Worm (Caenorhabditis elegans) whole organism, L1 larva: ENCODE data around the gene R08C7.11.
A peak's percentile ranks its signal among the peaks of the same experiment; 100 is the strongest.

Source experiments
- C16A3.4 ChIP-seq: fragments of 150-350 bp; optimal IDR thresholded peaks from 2 replicates; lab custom pipeline; 2014; ENCODE audit warnings: missing biosample characterization, missing genetic modification characterization
- C34B4.2 ChIP-seq: sonication (generic microtip); optimal IDR thresholded peaks from 2 replicates; lab custom pipeline; 2017; ENCODE audit warnings: mild to moderate bottlenecking, missing genetic modification characterization, missing compliant biosample characterization
- F16B12.6 ChIP-seq: fragments of 150-350 bp; optimal IDR thresholded peaks from 2 replicates; lab custom pipeline; 2014; ENCODE audit warnings: missing biosample characterization, missing genetic modification characterization
- Y116A8C.19 ChIP-seq: sonication (generic microtip); optimal IDR thresholded peaks from 2 replicates; lab custom pipeline; 2016; ENCODE audit warnings: missing compliant biosample characterization, missing genetic modification characterization, borderline replicate concordance
- aha-1 ChIP-seq: fragments of 150-350 bp; optimal IDR thresholded peaks from 2 replicates; lab custom pipeline; 2014; ENCODE audit warnings: missing biosample characterization, missing genetic modification characterization
- alr-1 ChIP-seq: fragments of 200-800 bp; sonication (Bioruptor generic); optimal IDR thresholded peaks from 2 replicates; lab custom pipeline; 2018; ENCODE audit warnings: borderline replicate concordance, mild to moderate bottlenecking, missing genetic modification characterization, missing compliant biosample characterization
- ama-1 ChIP-seq: fragments of 150-350 bp; optimal IDR thresholded peaks from 2 replicates; lab custom pipeline; 2014
- blmp-1 ChIP-seq: fragments of 150-350 bp; optimal IDR thresholded peaks from 2 replicates; lab custom pipeline; 2014; ENCODE audit warnings: missing biosample characterization, missing genetic modification characterization
- ceh-8 ChIP-seq: fragments of 200-800 bp; sonication (Bioruptor generic); optimal IDR thresholded peaks from 2 replicates; lab custom pipeline; 2018; ENCODE audit warnings: mild to moderate bottlenecking, missing genetic modification characterization, moderate library complexity, missing compliant biosample characterization
- ceh-82 ChIP-seq, 3 experiments: fragments of 150-350 bp in 1 of 3; sonication (generic microtip) in 2 of 3; optimal IDR thresholded peaks; 2 replicates each; lab custom pipeline; 2014 to 2017; ENCODE audit warnings: missing biosample characterization in 3 of 3, missing genetic modification characterization in 3 of 3
- ceh-88 ChIP-seq: fragments of 200-800 bp; sonication (Bioruptor generic); IDR thresholded peaks from 2 replicates; pipeline ENCODE4 v1.3.6; 2022; ENCODE audit warnings: missing genetic modification characterization, missing compliant biosample characterization
- ces-1 ChIP-seq: fragments of 150-350 bp; optimal IDR thresholded peaks from 2 replicates; lab custom pipeline; 2014; ENCODE audit warnings: missing biosample characterization, missing genetic modification reagents, missing genetic modification characterization
- dpl-1 ChIP-seq, 3 experiments: fragments of 150-350 bp in 2 of 3; sonication (generic microtip) in 1 of 3; optimal IDR thresholded peaks; 2 replicates each; lab custom pipeline; 2014 to 2017; ENCODE audit warnings: missing biosample characterization in 3 of 3, missing genetic modification characterization in 3 of 3, missing genetic modification reagents in 3 of 3
- efl-3 ChIP-seq: fragments of 200-800 bp; sonication (Bioruptor generic); optimal IDR thresholded peaks from 2 replicates; lab custom pipeline; 2018; ENCODE audit warnings: mild to moderate bottlenecking, missing genetic modification characterization, missing compliant biosample characterization
- egl-27 ChIP-seq, 2 experiments: fragments of 150-350 bp in 1 of 2; sonication (generic microtip); optimal IDR thresholded peaks; 3 replicates each; lab custom pipeline; 2017 to 2018; ENCODE audit warnings: missing biosample characterization in 2 of 2, missing genetic modification characterization in 2 of 2, missing genetic modification reagents in 2 of 2
- elt-2 ChIP-seq: sonication (generic microtip); optimal IDR thresholded peaks from 2 replicates; lab custom pipeline; 2016; ENCODE audit warnings: missing genetic modification characterization, mild to moderate bottlenecking, inconsistent platforms, missing compliant biosample characterization, missing genetic modification reagents
- elt-3 ChIP-seq, 6 experiments: fragments of 150-350 bp in 1 of 6; sonication (generic microtip); optimal IDR thresholded peaks; 2 replicates each; lab custom pipeline; 2017 to 2018; ENCODE audit warnings: missing biosample characterization in 6 of 6, missing genetic modification characterization in 6 of 6, inconsistent platforms in 1 of 6
- fkh-10 ChIP-seq: sonication (generic microtip); optimal IDR thresholded peaks from 2 replicates; lab custom pipeline; 2017; ENCODE audit warnings: missing biosample characterization, missing genetic modification reagents, missing genetic modification characterization
- fkh-4 ChIP-seq: sonication (generic microtip); optimal IDR thresholded peaks from 2 replicates; lab custom pipeline; 2016; ENCODE audit warnings: missing compliant biosample characterization, missing genetic modification characterization, borderline replicate concordance
- fos-1 ChIP-seq: fragments of 150-350 bp; optimal IDR thresholded peaks from 2 replicates; lab custom pipeline; 2014; ENCODE audit warnings: missing biosample characterization, missing genetic modification characterization
- grh-1 ChIP-seq: fragments of 200-800 bp; sonication (Bioruptor generic); IDR thresholded peaks from 2 replicates; pipeline ENCODE4 v1.3.6; 2022; ENCODE audit warnings: missing genetic modification reagents, missing genetic modification characterization, missing compliant biosample characterization
- hlh-17 ChIP-seq: fragments of 200-800 bp; sonication (Bioruptor generic); optimal IDR thresholded peaks from 2 replicates; lab custom pipeline; 2018; ENCODE audit warnings: missing genetic modification characterization, mild to moderate bottlenecking, missing compliant biosample characterization, moderate library complexity, borderline replicate concordance
- irx-1 ChIP-seq: sonication (generic microtip); optimal IDR thresholded peaks from 2 replicates; lab custom pipeline; 2016; ENCODE audit warnings: missing genetic modification characterization, missing compliant biosample characterization
- jun-1 ChIP-seq: fragments of 150-350 bp; optimal IDR thresholded peaks from 2 replicates; lab custom pipeline; 2014; ENCODE audit warnings: missing biosample characterization, missing genetic modification reagents, missing genetic modification characterization
- lin-13 ChIP-seq: fragments of 150-350 bp; optimal IDR thresholded peaks from 2 replicates; lab custom pipeline; 2014; ENCODE audit warnings: missing biosample characterization, missing genetic modification reagents, missing genetic modification characterization
- lin-14 ChIP-seq: fragments of 200-800 bp; sonication (Bioruptor generic); optimal IDR thresholded peaks from 2 replicates; lab custom pipeline; 2018; ENCODE audit warnings: mild to moderate bottlenecking, missing genetic modification characterization, moderate library complexity, missing compliant biosample characterization
- lin-15B ChIP-seq: fragments of 150-350 bp; sonication (generic microtip); optimal IDR thresholded peaks from 3 replicates; lab custom pipeline; 2014; ENCODE audit warnings: missing biosample characterization, missing genetic modification characterization
- lin-35 ChIP-seq, 2 experiments: fragments of 150-350 bp; optimal IDR thresholded peaks; 2 replicates each; lab custom pipeline; 2014; ENCODE audit warnings: missing biosample characterization in 2 of 2, missing genetic modification characterization in 2 of 2, missing genetic modification reagents in 2 of 2
- lin-39 ChIP-seq: fragments of 150-350 bp; optimal IDR thresholded peaks from 2 replicates; lab custom pipeline; 2014; ENCODE audit warnings: missing biosample characterization, missing genetic modification reagents, missing genetic modification characterization
- lir-3 ChIP-seq: sonication (generic microtip); optimal IDR thresholded peaks from 2 replicates; lab custom pipeline; 2016; ENCODE audit warnings: mild to moderate bottlenecking, missing genetic modification characterization, moderate library complexity, missing compliant biosample characterization; ENCODE audit not compliant: poor library complexity
- lsy-2 ChIP-seq, 2 experiments: fragments of 150-350 bp; optimal IDR thresholded peaks; 2 replicates each; lab custom pipeline; 2014; ENCODE audit warnings: missing biosample characterization in 2 of 2, missing genetic modification characterization in 2 of 2
- mep-1 ChIP-seq: fragments of 150-350 bp; optimal IDR thresholded peaks from 2 replicates; lab custom pipeline; 2014; ENCODE audit warnings: missing biosample characterization, missing genetic modification characterization
- nhr-237 ChIP-seq: fragments of 150-350 bp; optimal IDR thresholded peaks from 2 replicates; lab custom pipeline; 2014; ENCODE audit warnings: missing biosample characterization, missing genetic modification characterization
- nhr-47 ChIP-seq: sonication (generic microtip); optimal IDR thresholded peaks from 2 replicates; lab custom pipeline; 2016; ENCODE audit warnings: mild to moderate bottlenecking, missing genetic modification characterization, moderate library complexity, missing compliant biosample characterization
- nhr-71 ChIP-seq: sonication (generic microtip); optimal IDR thresholded peaks from 2 replicates; lab custom pipeline; 2016; ENCODE audit warnings: mild to moderate bottlenecking, missing genetic modification characterization, moderate library complexity, missing compliant biosample characterization
- nhr-84 ChIP-seq: sonication (generic microtip); optimal IDR thresholded peaks from 2 replicates; lab custom pipeline; 2017; ENCODE audit warnings: missing biosample characterization, missing genetic modification characterization
- nhr-90 ChIP-seq: sonication (generic microtip); optimal IDR thresholded peaks from 2 replicates; lab custom pipeline; 2016; ENCODE audit warnings: mild to moderate bottlenecking, missing genetic modification characterization, missing compliant biosample characterization; ENCODE audit not compliant: poor library complexity
- rnt-1 ChIP-seq: sonication (generic microtip); optimal IDR thresholded peaks from 2 replicates; lab custom pipeline; 2016; ENCODE audit warnings: mild to moderate bottlenecking, missing genetic modification characterization, moderate library complexity, missing compliant biosample characterization
- skn-1 ChIP-seq: fragments of 150-350 bp; optimal IDR thresholded peaks from 2 replicates; lab custom pipeline; 2014; ENCODE audit warnings: missing biosample characterization, missing genetic modification characterization
- snpc-4 ChIP-seq: fragments of 150-350 bp; optimal IDR thresholded peaks from 2 replicates; lab custom pipeline; 2014; ENCODE audit warnings: missing biosample characterization, missing genetic modification characterization
- snu-23 ChIP-seq: sonication (generic microtip); optimal IDR thresholded peaks from 2 replicates; lab custom pipeline; 2016; ENCODE audit warnings: missing genetic modification characterization, missing compliant biosample characterization
- sox-4 ChIP-seq: sonication (generic microtip); optimal IDR thresholded peaks from 2 replicates; lab custom pipeline; 2016; ENCODE audit warnings: missing genetic modification characterization, missing compliant biosample characterization
- sptf-1 ChIP-seq: fragments of 150-350 bp; optimal IDR thresholded peaks from 2 replicates; lab custom pipeline; 2014; ENCODE audit warnings: missing biosample characterization, missing genetic modification characterization
- tbx-2 ChIP-seq: sonication (generic microtip); optimal IDR thresholded peaks from 2 replicates; lab custom pipeline; 2016; ENCODE audit warnings: missing genetic modification characterization, missing compliant biosample characterization
- tlp-1 ChIP-seq: fragments of 150-350 bp; optimal IDR thresholded peaks from 2 replicates; lab custom pipeline; 2014; ENCODE audit warnings: missing biosample characterization, missing genetic modification characterization
- unc-130 ChIP-seq: fragments of 150-350 bp; optimal IDR thresholded peaks from 2 replicates; lab custom pipeline; 2017; ENCODE audit warnings: missing biosample characterization, missing genetic modification characterization, inconsistent platforms
- unc-62 ChIP-seq: fragments of 150-350 bp; optimal IDR thresholded peaks from 2 replicates; lab custom pipeline; 2014; ENCODE audit warnings: missing biosample characterization, missing genetic modification reagents, missing genetic modification characterization
- unc-86 ChIP-seq: sonication (generic microtip); optimal IDR thresholded peaks from 2 replicates; lab custom pipeline; 2016; ENCODE audit warnings: missing genetic modification characterization, missing compliant biosample characterization
- unc-98 ChIP-seq: fragments of 200-800 bp; sonication (Bioruptor generic); IDR thresholded peaks from 2 replicates; pipeline ENCODE4 v1.3.6; 2022; ENCODE audit warnings: missing genetic modification characterization, missing compliant biosample characterization
- vab-15 ChIP-seq: sonication (generic microtip); optimal IDR thresholded peaks from 2 replicates; lab custom pipeline; 2017; ENCODE audit warnings: missing genotype, mild to moderate bottlenecking, missing genetic modification characterization, missing compliant biosample characterization
- zip-4 ChIP-seq: fragments of 200-800 bp; sonication (Bioruptor generic); optimal IDR thresholded peaks from 2 replicates; lab custom pipeline; 2018; ENCODE audit warnings: mild to moderate bottlenecking, missing genetic modification characterization, moderate library complexity, missing compliant biosample characterization

R08C7.11 gene

DNA sequence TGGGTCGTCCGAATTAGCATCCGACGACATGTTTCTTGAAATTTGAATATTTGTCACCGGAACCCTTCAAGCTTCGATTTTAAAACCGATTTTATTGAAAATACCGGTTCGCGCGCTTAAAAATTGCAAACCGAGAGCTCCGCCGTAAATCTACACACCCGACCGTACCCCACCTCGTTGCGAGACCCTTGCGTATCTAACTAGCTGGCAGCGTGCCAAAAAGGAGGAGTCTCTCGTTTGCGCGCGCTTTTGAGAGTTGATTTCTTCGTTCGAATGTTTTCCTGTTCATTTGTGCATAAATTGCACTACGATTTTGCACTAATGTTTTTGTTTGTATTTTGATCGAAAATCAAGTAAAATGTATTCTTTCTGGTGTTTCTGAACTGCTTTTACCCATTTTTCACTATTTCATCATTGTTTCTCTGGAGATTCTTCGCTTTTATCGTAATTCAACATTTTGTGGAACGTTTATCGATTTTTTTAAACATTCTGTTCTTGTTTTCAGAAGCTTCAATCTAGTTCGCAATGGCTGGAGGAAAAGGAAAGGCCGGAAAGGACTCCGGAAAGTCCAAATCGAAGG is 8.9 kb downstream of the R08C7.11 start, which contains the start of the genes wapl-1 and htz-1 (continued):
- peak; percentile 96 for TF ChIP-seq rnt-1 (tag; lab: Kevin White, UChicago)
- TF ChIP-seq aha-1 = peak; percentile 60
- TF ChIP-seq lsy-2 (tag; optimal IDR thresholded peaks at IDR 0.05; lab: Kevin White, UChicago) = peak; percentile 99 to 100
- TF ChIP-seq fos-1 (tag; lab: Kevin White, UChicago) = peak; percentile 92
- TF ChIP-seq unc-86 (tag; lab: Kevin White, UChicago) = peak; percentile 98
- no peak for TF ChIP-seq C34B4.2 (tag; lab: Kevin White, UChicago)
- peak; percentile 97 for TF ChIP-seq skn-1 (tag; lab: Kevin White, UChicago)
- peak; percentile 95 to 96 (median 96) for TF ChIP-seq dpl-1 (GFP tag; optimal IDR thresholded peaks at IDR 0.05; lab: Kevin White, UChicago)
- peak; percentile 98 for TF ChIP-seq snu-23 (GFP tag; lab: Kevin White, UChicago)
- no peak for TF ChIP-seq Y116A8C.19
- peak; percentile 96 for TF ChIP-seq lin-15B (tag; lab: Kevin White, UChicago)
- TF ChIP-seq vab-15 (tag; lab: Kevin White, UChicago) = peak; percentile 88
- peak; percentile 95 for TF ChIP-seq jun-1 (tag; lab: Kevin White, UChicago)
- TF ChIP-seq ceh-88 (GFP tag; lab: Robert Waterston, UW) = peak; percentile 86
- TF ChIP-seq lir-3 (tag; lab: Kevin White, UChicago) = peak; percentile 84
- TF ChIP-seq C16A3.4 = peak; percentile 97
- no peak for TF ChIP-seq nhr-84 (tag; lab: Kevin White, UChicago)
- TF ChIP-seq ces-1 (GFP tag; lab: Kevin White, UChicago) = no peak
- TF ChIP-seq nhr-47 (tag; lab: Kevin White, UChicago) = peak; percentile 98
- no peak for TF ChIP-seq hlh-17 (GFP tag; lab: Kevin White, UChicago)
- no peak for TF ChIP-seq fkh-4 (tag; lab: Kevin White, UChicago)
- TF ChIP-seq tbx-2 = peak; percentile 97
- TF ChIP-seq snpc-4 (tag; lab: Kevin White, UChicago) = peak; percentile 84
- peak; percentile 51 to 54 for TF ChIP-seq egl-27 (tag; optimal IDR thresholded peaks at IDR 0.05; lab: Kevin White, UChicago)
- TF ChIP-seq lin-14 = peak; percentile 97
- TF ChIP-seq elt-2 (tag; lab: Kevin White, UChicago) = peak; percentile 73
- peak; percentile 91 for TF ChIP-seq irx-1
- TF ChIP-seq unc-130 (tag; lab: Kevin White, UChicago) = peak; percentile 99
- TF ChIP-seq blmp-1 (tag; lab: Kevin White, UChicago) = peak; percentile 86
- peak; percentile 71 for TF ChIP-seq ama-1 (lab: Kevin White, UChicago)
- peak; percentile 94 for TF ChIP-seq grh-1 (GFP tag; lab: Robert Waterston, UW)
- TF ChIP-seq mep-1 (tag; lab: Kevin White, UChicago) = peak; percentile 97
- no peak for TF ChIP-seq alr-1
- TF ChIP-seq sptf-1 (tag; lab: Kevin White, UChicago) = no peak
- TF ChIP-seq nhr-237 (tag; lab: Kevin White, UChicago) = peak; percentile 92
- TF ChIP-seq ceh-82 (tag; optimal IDR thresholded peaks at IDR 0.05; lab: Kevin White, UChicago) = peak; percentile 97 to 98 (median 97)
- peak; percentile 98 for TF ChIP-seq lin-13 (GFP tag; lab: Kevin White, UChicago)
- peak; percentile 95 for TF ChIP-seq nhr-90 (tag; lab: Kevin White, UChicago)
- peak; percentile 84 for TF ChIP-seq lin-39 (tag; lab: Kevin White, UChicago)
- no peak for TF ChIP-seq tlp-1
- TF ChIP-seq F16B12.6 (tag; lab: Kevin White, UChicago) = peak; percentile 71
- no peak for TF ChIP-seq unc-62
- peak; percentile 96 to 98 for TF ChIP-seq lin-35 (GFP tag; optimal IDR thresholded peaks at IDR 0.05; lab: Kevin White, UChicago)
- TF ChIP-seq efl-3 = peak; percentile 44
- peak; percentile 98 for TF ChIP-seq nhr-71
- peak; percentile 91 for TF ChIP-seq ceh-8 (GFP tag; lab: Kevin White, UChicago)
- peak; percentile 92 for TF ChIP-seq fkh-10 (GFP tag; lab: Kevin White, UChicago)
- TF ChIP-seq elt-3 (tag; optimal IDR thresholded peaks at IDR 0.05; lab: Kevin White, UChicago) = peak; percentile 43 to 92 (median 80)
- no peak for TF ChIP-seq unc-98 (GFP tag; lab: Robert Waterston, UW)
- TF ChIP-seq zip-4 (GFP tag; lab: Kevin White, UChicago) = peak; percentile 84
- peak; percentile 89 for TF ChIP-seq sox-4
